Worm (Caenorhabditis elegans) whole organism, L1 larva: ENCODE measurements around the gene K08H2.4.

Experiments used
- C04F5.9 ChIP-seq: sonication (generic microtip); optimal IDR thresholded peaks from 2 replicates; lab custom pipeline; 2016; ENCODE audit warnings: missing genetic modification characterization, missing compliant biosample characterization
- F16B12.6 ChIP-seq: fragments of 150-350 bp; optimal IDR thresholded peaks from 2 replicates; lab custom pipeline; 2014; ENCODE audit warnings: missing biosample characterization, missing genetic modification characterization
- aha-1 ChIP-seq: fragments of 150-350 bp; optimal IDR thresholded peaks from 2 replicates; lab custom pipeline; 2014; ENCODE audit warnings: missing biosample characterization, missing genetic modification characterization
- ceh-8 ChIP-seq: fragments of 200-800 bp; sonication (Bioruptor generic); optimal IDR thresholded peaks from 2 replicates; lab custom pipeline; 2018; ENCODE audit warnings: mild to moderate bottlenecking, missing genetic modification characterization, moderate library complexity, missing compliant biosample characterization
- ceh-88 ChIP-seq: fragments of 200-800 bp; sonication (Bioruptor generic); IDR thresholded peaks from 2 replicates; pipeline ENCODE4 v1.3.6; 2022; ENCODE audit warnings: missing genetic modification characterization, missing compliant biosample characterization
- ceh-90 ChIP-seq: sonication (generic microtip); optimal IDR thresholded peaks from 2 replicates; lab custom pipeline; 2016; ENCODE audit warnings: missing genetic modification characterization, missing compliant biosample characterization
- dpl-1 ChIP-seq, 3 experiments: fragments of 150-350 bp in 2 of 3; sonication (generic microtip) in 1 of 3; optimal IDR thresholded peaks; 2 replicates each; lab custom pipeline; 2014 to 2017; ENCODE audit warnings: missing biosample characterization in 3 of 3, missing genetic modification characterization in 3 of 3, missing genetic modification reagents in 3 of 3
- efl-1 ChIP-seq, 4 experiments: fragments of 150-350 bp; optimal IDR thresholded peaks in 3 of 4; peaks in 1 of 4; 1 replicate in 1 of 4; 2 replicates in 3 of 4; lab custom pipeline; 2014; ENCODE audit warnings: missing biosample characterization in 2 of 4, missing genetic modification characterization in 2 of 4, missing genetic modification reagents in 2 of 4
- egl-27 ChIP-seq, 2 experiments: fragments of 150-350 bp in 1 of 2; sonication (generic microtip); optimal IDR thresholded peaks; 3 replicates each; lab custom pipeline; 2017 to 2018; ENCODE audit warnings: missing biosample characterization in 2 of 2, missing genetic modification characterization in 2 of 2, missing genetic modification reagents in 2 of 2
- elt-2 ChIP-seq: sonication (generic microtip); optimal IDR thresholded peaks from 2 replicates; lab custom pipeline; 2016; ENCODE audit warnings: missing genetic modification characterization, mild to moderate bottlenecking, inconsistent platforms, missing compliant biosample characterization, missing genetic modification reagents
- elt-3 ChIP-seq, 6 experiments: fragments of 150-350 bp in 1 of 6; sonication (generic microtip); optimal IDR thresholded peaks; 2 replicates each; lab custom pipeline; 2017 to 2018; ENCODE audit warnings: missing biosample characterization in 6 of 6, missing genetic modification characterization in 6 of 6, inconsistent platforms in 1 of 6
- fkh-10 ChIP-seq: sonication (generic microtip); optimal IDR thresholded peaks from 2 replicates; lab custom pipeline; 2017; ENCODE audit warnings: missing biosample characterization, missing genetic modification reagents, missing genetic modification characterization
- fkh-4 ChIP-seq: sonication (generic microtip); optimal IDR thresholded peaks from 2 replicates; lab custom pipeline; 2016; ENCODE audit warnings: missing compliant biosample characterization, missing genetic modification characterization, borderline replicate concordance
- fkh-8 ChIP-seq: sonication (generic microtip); optimal IDR thresholded peaks from 2 replicates; lab custom pipeline; 2016; ENCODE audit warnings: mild to moderate bottlenecking, missing genetic modification characterization, missing compliant biosample characterization
- fos-1 ChIP-seq: fragments of 150-350 bp; optimal IDR thresholded peaks from 2 replicates; lab custom pipeline; 2014; ENCODE audit warnings: missing biosample characterization, missing genetic modification characterization
- grh-1 ChIP-seq: fragments of 200-800 bp; sonication (Bioruptor generic); IDR thresholded peaks from 2 replicates; pipeline ENCODE4 v1.3.6; 2022; ENCODE audit warnings: missing genetic modification reagents, missing genetic modification characterization, missing compliant biosample characterization
- jun-1 ChIP-seq: fragments of 150-350 bp; optimal IDR thresholded peaks from 2 replicates; lab custom pipeline; 2014; ENCODE audit warnings: missing biosample characterization, missing genetic modification reagents, missing genetic modification characterization
- lin-14 ChIP-seq: fragments of 200-800 bp; sonication (Bioruptor generic); optimal IDR thresholded peaks from 2 replicates; lab custom pipeline; 2018; ENCODE audit warnings: mild to moderate bottlenecking, missing genetic modification characterization, moderate library complexity, missing compliant biosample characterization
- lin-35 ChIP-seq, 2 experiments: fragments of 150-350 bp; optimal IDR thresholded peaks; 2 replicates each; lab custom pipeline; 2014; ENCODE audit warnings: missing biosample characterization in 2 of 2, missing genetic modification characterization in 2 of 2, missing genetic modification reagents in 2 of 2
- lin-39 ChIP-seq: fragments of 150-350 bp; optimal IDR thresholded peaks from 2 replicates; lab custom pipeline; 2014; ENCODE audit warnings: missing biosample characterization, missing genetic modification reagents, missing genetic modification characterization
- lsy-2 ChIP-seq, 2 experiments: fragments of 150-350 bp; optimal IDR thresholded peaks; 2 replicates each; lab custom pipeline; 2014; ENCODE audit warnings: missing biosample characterization in 2 of 2, missing genetic modification characterization in 2 of 2
- mdl-1 ChIP-seq, 2 experiments: fragments of 150-350 bp; optimal IDR thresholded peaks; 2 replicates each; lab custom pipeline; 2014 to 2017; ENCODE audit warnings: missing biosample characterization in 2 of 2, missing genetic modification characterization in 2 of 2, inconsistent platforms in 1 of 2
- mep-1 ChIP-seq: fragments of 150-350 bp; optimal IDR thresholded peaks from 2 replicates; lab custom pipeline; 2014; ENCODE audit warnings: missing biosample characterization, missing genetic modification characterization
- nhr-11 ChIP-seq: fragments of 150-350 bp; optimal IDR thresholded peaks from 2 replicates; lab custom pipeline; 2014; ENCODE audit warnings: missing biosample characterization, missing genetic modification characterization
- nhr-19 ChIP-seq: fragments of 200-800 bp; sonication (Bioruptor generic); conservative IDR thresholded peaks from 2 replicates; pipeline ENCODE4 v1.3.6; 2022; ENCODE audit warnings: missing genetic modification characterization, missing compliant biosample characterization
- nhr-20 ChIP-seq: sonication (generic microtip); optimal IDR thresholded peaks from 2 replicates; lab custom pipeline; 2016; ENCODE audit warnings: mild to moderate bottlenecking, missing genetic modification characterization, missing compliant biosample characterization
- nhr-28 ChIP-seq: fragments of 150-350 bp; optimal IDR thresholded peaks from 2 replicates; lab custom pipeline; 2014; ENCODE audit warnings: missing biosample characterization, missing genetic modification characterization
- nhr-71 ChIP-seq: sonication (generic microtip); optimal IDR thresholded peaks from 2 replicates; lab custom pipeline; 2016; ENCODE audit warnings: mild to moderate bottlenecking, missing genetic modification characterization, moderate library complexity, missing compliant biosample characterization
- nhr-77 ChIP-seq: fragments of 150-350 bp; optimal IDR thresholded peaks from 2 replicates; lab custom pipeline; 2014; ENCODE audit warnings: missing biosample characterization, missing genetic modification characterization
- nhr-85 ChIP-seq: sonication (generic microtip); peaks from one replicate; lab custom pipeline; 2016; ENCODE audit warnings: missing genetic modification characterization, inconsistent platforms, missing compliant biosample characterization
- nhr-90 ChIP-seq: sonication (generic microtip); optimal IDR thresholded peaks from 2 replicates; lab custom pipeline; 2016; ENCODE audit warnings: mild to moderate bottlenecking, missing genetic modification characterization, missing compliant biosample characterization; ENCODE audit not compliant: poor library complexity
- snu-23 ChIP-seq: sonication (generic microtip); optimal IDR thresholded peaks from 2 replicates; lab custom pipeline; 2016; ENCODE audit warnings: missing genetic modification characterization, missing compliant biosample characterization
- sptf-1 ChIP-seq: fragments of 150-350 bp; optimal IDR thresholded peaks from 2 replicates; lab custom pipeline; 2014; ENCODE audit warnings: missing biosample characterization, missing genetic modification characterization
- tbx-2 ChIP-seq: sonication (generic microtip); optimal IDR thresholded peaks from 2 replicates; lab custom pipeline; 2016; ENCODE audit warnings: missing genetic modification characterization, missing compliant biosample characterization
- unc-130 ChIP-seq: fragments of 150-350 bp; optimal IDR thresholded peaks from 2 replicates; lab custom pipeline; 2017; ENCODE audit warnings: missing biosample characterization, missing genetic modification characterization, inconsistent platforms
- unc-62 ChIP-seq: fragments of 150-350 bp; optimal IDR thresholded peaks from 2 replicates; lab custom pipeline; 2014; ENCODE audit warnings: missing biosample characterization, missing genetic modification reagents, missing genetic modification characterization
- unc-98 ChIP-seq: fragments of 200-800 bp; sonication (Bioruptor generic); IDR thresholded peaks from 2 replicates; pipeline ENCODE4 v1.3.6; 2022; ENCODE audit warnings: missing genetic modification characterization, missing compliant biosample characterization
- zip-4 ChIP-seq: fragments of 200-800 bp; sonication (Bioruptor generic); optimal IDR thresholded peaks from 2 replicates; lab custom pipeline; 2018; ENCODE audit warnings: mild to moderate bottlenecking, missing genetic modification characterization, moderate library complexity, missing compliant biosample characterization

K08H2.4 gene

ce11 chrX:13246668-13247358, 8.5 kb downstream of the K08H2.4 start (continued):
- TF ChIP-seq dpl-1 (GFP tag; optimal IDR thresholded peaks at IDR 0.05; lab: Kevin White, UChicago) = peak in 1 of 3 experiments; percentile 5
- peak; percentile 56 for TF ChIP-seq snu-23 (GFP tag; lab: Kevin White, UChicago)
- no peak for TF ChIP-seq nhr-77 (tag; lab: Kevin White, UChicago)
- no peak for TF ChIP-seq nhr-28 (tag; lab: Kevin White, UChicago)
- no peak for TF ChIP-seq nhr-11 (tag; lab: Kevin White, UChicago)
- TF ChIP-seq lsy-2 (tag; optimal IDR thresholded peaks at IDR 0.05; lab: Kevin White, UChicago) = peak in 1 of 2 experiments; percentile 61
- no peak for TF ChIP-seq sptf-1 (tag; lab: Kevin White, UChicago)
- TF ChIP-seq jun-1 = no peak
- TF ChIP-seq, all 84 proteins: peak for 14

ce11 chrX:13247614-13248013, 9.3 kb downstream of the K08H2.4 start:
- TF ChIP-seq mdl-1 (tag; optimal IDR thresholded peaks at IDR 0.05; lab: Kevin White, UChicago) (peak in 1 of 2 experiments; percentile 6), lin-35 (GFP tag; optimal IDR thresholded peaks at IDR 0.05; lab: Kevin White, UChicago) (peak in 1 of 2 experiments; percentile 29), efl-1 (optimal IDR thresholded peaks at IDR 0.05; lab: Kevin White, UChicago) (no peak), efl-1 (GFP tag; optimal IDR thresholded peaks at IDR 0.05 in 1 of 2; lab: Kevin White, UChicago) (peak in 1 of 2 experiments; percentile 78), elt-2 (tag; lab: Kevin White, UChicago) (peak; percentile 58), ceh-90 (no peak)

- peak; percentile 60 for TF ChIP-seq lin-14 (GFP tag; lab: Kevin White, UChicago)
- peak; percentile 25 for TF ChIP-seq nhr-71
- no peak for TF ChIP-seq nhr-77 (tag; lab: Kevin White, UChicago)
- peak; percentile 45 for TF ChIP-seq nhr-20
- no peak for TF ChIP-seq C04F5.9 (tag; lab: Kevin White, UChicago)
- peak; percentile 0 for TF ChIP-seq snu-23 (GFP tag; lab: Kevin White, UChicago)
- no peak for TF ChIP-seq elt-2 (tag; lab: Kevin White, UChicago)
- peak; percentile 87 for TF ChIP-seq nhr-85
Measured at ce11 chrX:13248265-13248664, 10.0 kb downstream of the K08H2.4 start, which contains the start of gene K08H2.7. TSS of gene K08H2.7 (minus strand) at chrX:13248437.

ce11 chrX:13249102-13249501, 10.8 kb downstream of the K08H2.4 start:
- no peak for TF ChIP-seq lsy-2 (tag; optimal IDR thresholded peaks at IDR 0.05; lab: Kevin White, UChicago)
- TF ChIP-seq snu-23 (GFP tag; lab: Kevin White, UChicago) = no peak
- no peak for TF ChIP-seq F16B12.6 (tag; lab: Kevin White, UChicago)
- peak; percentile 4 for TF ChIP-seq nhr-71
- no peak for TF ChIP-seq lin-39 (tag; lab: Kevin White, UChicago)
- TF ChIP-seq nhr-77 (tag; lab: Kevin White, UChicago) = no peak
- TF ChIP-seq fkh-8 (tag; lab: Kevin White, UChicago) = peak; percentile 39
- no peak for TF ChIP-seq efl-1 (optimal IDR thresholded peaks at IDR 0.05; lab: Kevin White, UChicago)
- no peak for TF ChIP-seq efl-1 (GFP tag; optimal IDR thresholded peaks at IDR 0.05 in 1 of 2; lab: Kevin White, UChicago)
- TF ChIP-seq unc-98 = no peak

ce11 chrX:13250163-13250562, 11.9 kb downstream of the K08H2.4 start:
- TF ChIP-seq nhr-77 (tag; lab: Kevin White, UChicago) (peak; percentile 64), aha-1 (tag; lab: Kevin White, UChicago) (no peak), lin-14 (GFP tag; lab: Kevin White, UChicago) (peak; percentile 85), grh-1 (GFP tag; lab: Robert Waterston, UW) (0 out of 2 replicates have a peak, but pooled peaks have one; percentile 7), nhr-19 (GFP tag; lab: Robert Waterston, UW) (peak; percentile 29; the same call in 1 of the 2 replicates), elt-2 (tag; lab: Kevin White, UChicago) (peak; percentile 76), nhr-11 (tag; lab: Kevin White, UChicago) (no peak), lin-39 (tag; lab: Kevin White, UChicago) (no peak), ceh-88 (GFP tag; lab: Robert Waterston, UW) (no peak), mep-1 (tag; lab: Kevin White, UChicago) (no peak), fos-1 (no peak), tbx-2 (peak; percentile 58), ceh-8 (GFP tag; lab: Kevin White, UChicago) (no peak), unc-130 (tag; lab: Kevin White, UChicago) (peak; percentile 63), mdl-1 (tag; optimal IDR thresholded peaks at IDR 0.05; lab: Kevin White, UChicago) (peak in 1 of 2 experiments; percentile 91), snu-23 (GFP tag; lab: Kevin White, UChicago) (peak; percentile 75), zip-4 (GFP tag; lab: Kevin White, UChicago) (no peak), fkh-10 (no peak), nhr-90 (tag; lab: Kevin White, UChicago) (peak; percentile 64), fkh-8 (tag; lab: Kevin White, UChicago) (no peak), fkh-4 (no peak), elt-3 (tag; optimal IDR thresholded peaks at IDR 0.05; lab: Kevin White, UChicago) (peak in 5 of 6 experiments; percentile 37 to 85 (median 79)), lin-35 (GFP tag; optimal IDR thresholded peaks at IDR 0.05; lab: Kevin White, UChicago) (peak in 1 of 2 experiments; percentile 64), unc-62 (GFP tag; lab: Kevin White, UChicago) (no peak), dpl-1 (GFP tag; optimal IDR thresholded peaks at IDR 0.05; lab: Kevin White, UChicago) (peak in 1 of 3 experiments; percentile 7), nhr-20 (peak; percentile 89), nhr-85 (peak; percentile 95), egl-27 (tag; optimal IDR thresholded peaks at IDR 0.05; lab: Kevin White, UChicago) (peak; percentile 27 to 33)
